Worm (Caenorhabditis elegans): ENCODE data around the gene fkh-6.

DNA sequence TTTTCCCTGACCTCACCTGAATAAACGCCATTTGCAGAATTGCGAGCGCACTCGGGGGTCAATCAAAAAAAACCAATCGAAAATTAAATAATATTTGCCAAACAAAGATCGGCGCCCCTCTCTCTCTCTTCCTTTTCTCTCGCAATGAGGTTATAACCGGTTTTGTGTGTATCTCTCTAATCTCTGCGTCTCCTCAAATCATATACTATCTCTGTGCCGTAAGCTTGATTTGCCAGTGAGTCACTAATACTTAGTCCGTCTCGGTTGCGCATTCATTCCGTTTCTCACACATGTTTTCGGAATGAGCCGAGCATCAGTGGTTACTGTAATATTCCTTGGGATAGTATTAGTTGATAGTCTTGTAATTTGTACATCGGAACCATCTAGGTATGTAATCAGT, 21.1 kb downstream of the fkh-6 start:
- TF ChIP-seq unc-120 (tag; optimal IDR thresholded peaks at IDR 0.05; ENCODE audit: poor library complexity, severe bottlenecking) (no peak), mab-5 (tag; optimal IDR thresholded peaks at IDR 0.05) (no peak), mep-1 (tag; optimal IDR thresholded peaks at IDR 0.05) (no peak), nhr-12 (tag; optimal IDR thresholded peaks at IDR 0.05) (no peak), nhr-28 (tag; optimal IDR thresholded peaks at IDR 0.05) (no peak), unc-62 (GFP tag; optimal IDR thresholded peaks at IDR 0.05) (no peak)

Measured in whole organism, mixed stage, embryonic.